Fruit fly (Drosophila melanogaster): ENCODE results near the gene CG33120.

DNA sequence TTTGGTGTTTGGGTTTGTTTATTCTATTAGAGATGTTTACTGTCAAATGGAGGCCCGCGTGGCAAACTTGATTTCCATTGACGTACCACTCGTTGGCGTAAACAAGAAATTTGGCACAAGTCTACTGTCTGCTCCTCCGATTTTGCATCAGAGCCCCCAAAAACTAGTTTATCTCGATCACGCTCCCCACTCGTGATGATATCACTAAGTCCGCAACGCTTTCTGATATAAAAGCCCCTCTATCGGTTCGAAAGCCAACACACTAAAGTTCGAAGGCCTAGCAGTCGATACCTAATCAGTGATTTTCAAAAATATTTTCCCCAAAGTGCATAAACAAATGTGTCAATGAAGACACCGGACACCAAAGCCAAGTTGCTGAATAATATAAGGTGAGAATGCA, 31.6 kb downstream of the CG33120 start:
- TF ChIP-seq psq (optimal IDR thresholded peaks at IDR 0.05): no peak
- TF ChIP-seq h (optimal IDR thresholded peaks at IDR 0.05): no peak
- no peak for TF ChIP-seq ttk (optimal IDR thresholded peaks at IDR 0.05)
- TF ChIP-seq insv (optimal IDR thresholded peaks at IDR 0.05): no peak
- no peak for TF ChIP-seq Sin3A (optimal IDR thresholded peaks at IDR 0.05)

Measured in Kc167 (cell line).